Worm (Caenorhabditis elegans): ENCODE data around the gene acc-1.

The acc-1 gene

ce11 chrIV:9625829-9626228, 32.0 kb upstream of the acc-1 start:
- TF ChIP-seq nhr-12 (tag; optimal IDR thresholded peaks at IDR 0.05) (no peak), unc-62 (GFP tag; optimal IDR thresholded peaks at IDR 0.05) (no peak), bed-3 (GFP tag; optimal IDR thresholded peaks at IDR 0.05) (no peak), elt-1 (tag; optimal IDR thresholded peaks at IDR 0.05; ENCODE audit: borderline replicate concordance, insufficient read depth) (no peak), ztf-11 (tag; optimal IDR thresholded peaks at IDR 0.05) (no peak), ceh-43 (GFP tag; optimal IDR thresholded peaks at IDR 0.05) (no peak), flh-1 (GFP tag; optimal IDR thresholded peaks at IDR 0.05) (no peak), nhr-237 (tag; optimal IDR thresholded peaks at IDR 0.05) (no peak), pha-4 (tag; optimal IDR thresholded peaks at IDR 0.05) (no peak), elt-3 (tag; optimal IDR thresholded peaks at IDR 0.05) (no peak), mab-5 (tag; optimal IDR thresholded peaks at IDR 0.05) (no peak), mep-1 (tag; optimal IDR thresholded peaks at IDR 0.05) (no peak), nhr-28 (tag; optimal IDR thresholded peaks at IDR 0.05) (no peak)

DNA sequence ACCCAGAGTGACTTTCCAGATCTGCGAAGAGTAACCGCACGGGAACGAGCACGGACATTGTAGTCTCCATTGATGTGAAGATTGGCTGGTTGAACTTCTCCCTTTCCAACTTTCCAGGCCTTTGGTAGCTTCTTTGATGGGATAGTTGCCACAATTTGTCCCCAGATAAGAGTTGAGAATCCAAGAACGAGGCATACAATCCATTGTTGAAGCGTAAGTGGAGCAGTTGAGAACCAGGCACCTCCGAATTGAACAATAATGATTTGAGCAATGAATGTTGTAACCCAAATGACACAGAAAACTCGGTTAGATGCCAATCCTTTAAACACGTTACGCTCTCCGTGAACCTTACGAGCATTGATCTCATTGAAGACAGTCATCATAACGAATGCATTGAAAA, 30.8 kb upstream of the acc-1 start:
- TF ChIP-seq flh-1 (GFP tag; optimal IDR thresholded peaks at IDR 0.05) (no peak), ham-2 (GFP tag; optimal IDR thresholded peaks at IDR 0.05) (no peak), ceh-39 (tag; optimal IDR thresholded peaks at IDR 0.05) (no peak), unc-39 (tag; optimal IDR thresholded peaks at IDR 0.05) (no peak), hlh-1 (tag; optimal IDR thresholded peaks at IDR 0.05) (no peak), lin-13 (tag; optimal IDR thresholded peaks at IDR 0.05) (no peak), nhr-12 (tag; optimal IDR thresholded peaks at IDR 0.05) (no peak), ztf-11 (tag; optimal IDR thresholded peaks at IDR 0.05) (no peak), drap-1 (GFP tag; optimal IDR thresholded peaks at IDR 0.05) (no peak), pha-4 (tag; optimal IDR thresholded peaks at IDR 0.05) (no peak), blmp-1 (tag; optimal IDR thresholded peaks at IDR 0.05) (no peak), elt-3 (tag; optimal IDR thresholded peaks at IDR 0.05) (no peak), nhr-28 (tag; optimal IDR thresholded peaks at IDR 0.05) (no peak), nhr-2 (tag; optimal IDR thresholded peaks at IDR 0.05) (no peak)

DNA sequence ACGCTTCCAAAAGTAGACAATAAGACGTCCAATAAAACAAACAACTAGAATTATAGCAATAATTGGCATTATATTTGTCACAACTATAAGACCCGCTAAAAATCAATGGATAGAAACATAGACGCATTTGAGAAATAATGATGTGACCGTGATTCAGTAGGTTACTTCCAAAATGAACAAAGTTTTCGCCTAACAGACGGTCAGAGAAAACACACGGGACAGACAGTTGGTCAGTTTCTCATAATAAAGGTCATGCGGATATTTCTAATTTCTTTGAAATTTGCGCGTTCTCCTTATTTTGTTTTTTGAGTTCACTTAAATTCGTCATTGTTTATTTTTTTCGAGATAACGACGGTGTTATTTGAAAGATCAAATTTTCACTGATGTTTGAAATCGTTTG, 26.3 kb upstream of the acc-1 start:
- TF ChIP-seq tbx-8 (GFP tag; optimal IDR thresholded peaks at IDR 0.05) (no peak), mab-5 (tag; optimal IDR thresholded peaks at IDR 0.05) (no peak), lin-32 (GFP tag; optimal IDR thresholded peaks at IDR 0.05) (no peak), flh-1 (GFP tag; optimal IDR thresholded peaks at IDR 0.05) (no peak), pha-4 (tag; optimal IDR thresholded peaks at IDR 0.05) (no peak), bed-3 (GFP tag; optimal IDR thresholded peaks at IDR 0.05) (no peak), nhr-2 (tag; optimal IDR thresholded peaks at IDR 0.05) (no peak), elt-1 (tag; optimal IDR thresholded peaks at IDR 0.05; ENCODE audit: borderline replicate concordance, insufficient read depth) (no peak), lin-13 (tag; optimal IDR thresholded peaks at IDR 0.05) (no peak), ztf-11 (tag; optimal IDR thresholded peaks at IDR 0.05) (no peak), mep-1 (tag; optimal IDR thresholded peaks at IDR 0.05) (no peak)

- TF ChIP-seq ham-2 (GFP tag; optimal IDR thresholded peaks at IDR 0.05) (no peak), nhr-76 (tag; optimal IDR thresholded peaks at IDR 0.05) (no peak), mep-1 (tag; optimal IDR thresholded peaks at IDR 0.05) (no peak), cnd-1 (tag; optimal IDR thresholded peaks at IDR 0.05) (no peak), ces-1 (GFP tag; optimal IDR thresholded peaks at IDR 0.05) (no peak), nhr-12 (tag; optimal IDR thresholded peaks at IDR 0.05) (no peak), drap-1 (GFP tag; optimal IDR thresholded peaks at IDR 0.05) (no peak), ztf-11 (tag; optimal IDR thresholded peaks at IDR 0.05) (no peak), elt-1 (tag; optimal IDR thresholded peaks at IDR 0.05; ENCODE audit: borderline replicate concordance, insufficient read depth) (no peak), blmp-1 (tag; optimal IDR thresholded peaks at IDR 0.05) (no peak), lin-13 (tag; optimal IDR thresholded peaks at IDR 0.05) (no peak), elt-3 (tag; optimal IDR thresholded peaks at IDR 0.05) (no peak), pha-4 (tag; optimal IDR thresholded peaks at IDR 0.05) (no peak), unc-39 (tag; optimal IDR thresholded peaks at IDR 0.05) (no peak), mls-2 (tag; optimal IDR thresholded peaks at IDR 0.05) (no peak), nhr-28 (tag; optimal IDR thresholded peaks at IDR 0.05) (no peak), M03D4.4 (tag; optimal IDR thresholded peaks at IDR 0.05) (no peak), tbx-8 (GFP tag; optimal IDR thresholded peaks at IDR 0.05) (no peak)
Observed at ce11 chrIV:9632094-9632493, 25.8 kb upstream of the acc-1 start.

DNA sequence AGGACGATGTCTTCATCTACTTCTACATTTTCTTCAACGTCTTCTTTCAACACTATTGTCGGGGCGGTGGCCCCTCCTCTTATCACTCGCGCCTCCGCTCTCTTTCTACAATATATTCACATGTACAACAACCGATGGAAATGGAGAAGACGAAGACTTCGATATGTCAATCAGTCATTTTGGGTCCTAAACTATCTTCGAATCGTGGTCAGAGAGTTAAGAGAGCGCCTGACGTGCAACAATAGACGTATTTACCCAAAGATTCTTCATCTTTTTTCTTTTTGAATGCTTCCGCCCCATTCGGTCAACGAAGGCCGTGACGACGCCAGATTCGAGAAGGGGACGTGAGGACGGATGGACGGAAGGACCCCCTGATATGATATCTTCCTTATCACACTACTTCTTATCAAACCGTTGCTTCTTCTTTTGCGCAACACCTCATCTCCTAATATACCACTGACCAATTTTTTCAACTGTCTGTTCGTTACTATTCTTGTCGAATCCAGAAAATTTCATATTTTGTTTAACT, 24.8 kb upstream of the acc-1 start:
- no peak for TF ChIP-seq mls-2 (tag; optimal IDR thresholded peaks at IDR 0.05)
- no peak for TF ChIP-seq nhr-28 (tag; optimal IDR thresholded peaks at IDR 0.05)
- TF ChIP-seq nhr-12 (tag; optimal IDR thresholded peaks at IDR 0.05): no peak
- no peak for TF ChIP-seq ceh-83 (GFP tag; optimal IDR thresholded peaks at IDR 0.05)
- TF ChIP-seq hlh-1 (tag; optimal IDR thresholded peaks at IDR 0.05): no peak
- TF ChIP-seq snpc-4 (tag; optimal IDR thresholded peaks at IDR 0.05): no peak
- no peak for TF ChIP-seq unc-62 (GFP tag; optimal IDR thresholded peaks at IDR 0.05)
- no peak for TF ChIP-seq elt-1 (tag; optimal IDR thresholded peaks at IDR 0.05; ENCODE audit: borderline replicate concordance, insufficient read depth)
- TF ChIP-seq tbx-8 (GFP tag; optimal IDR thresholded peaks at IDR 0.05): no peak
- TF ChIP-seq nhr-237 (tag; optimal IDR thresholded peaks at IDR 0.05): no peak
- no peak for TF ChIP-seq zip-8 (tag; optimal IDR thresholded peaks at IDR 0.05)
- TF ChIP-seq nhr-76 (tag; optimal IDR thresholded peaks at IDR 0.05): no peak
- no peak for TF ChIP-seq ceh-43 (GFP tag; optimal IDR thresholded peaks at IDR 0.05)
